Fruit fly (Drosophila melanogaster): Measurements from ENCODE around the gene Eig71Ee.

The Eig71Ee gene

DNA sequence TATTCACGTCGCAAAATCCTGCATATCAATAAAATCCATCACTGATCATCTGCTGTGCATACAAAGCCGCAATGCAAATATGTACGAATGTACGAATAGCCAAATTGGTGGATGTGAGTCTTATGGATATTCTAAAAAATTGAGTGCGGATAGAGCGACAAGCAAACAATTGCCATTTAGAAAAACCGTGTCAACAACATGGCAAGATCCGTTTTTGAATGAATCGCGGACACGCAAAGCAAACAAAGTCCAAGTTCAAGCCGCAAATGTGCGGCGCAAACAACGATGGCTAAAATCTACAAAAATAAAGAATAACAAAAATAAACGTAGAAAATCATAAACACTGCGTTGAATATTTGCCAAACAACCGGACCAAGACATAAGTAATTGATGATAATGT is 33.7 kb upstream of the Eig71Ee start (continued):
- TF ChIP-seq CG6254 (GFP tag; optimal IDR thresholded peaks at IDR 0.05): no peak
- TF ChIP-seq grau (tag; optimal IDR thresholded peaks at IDR 0.05): no peak
- TF ChIP-seq Ssrp (tag; optimal IDR thresholded peaks at IDR 0.05): no peak
- peak; percentile 27; the same call in 1 of the 3 replicates for TF ChIP-seq dysf (GFP tag; IDR thresholded peaks at IDR 0.05)
- TF ChIP-seq her (GFP tag; optimal IDR thresholded peaks at IDR 0.05): peak; percentile 24
- TF ChIP-seq CG7963 (GFP tag; IDR thresholded peaks at IDR 0.05; ENCODE audit: partially characterized antibody): no peak
- peak; percentile 18 for TF ChIP-seq CG17385 (GFP tag; optimal IDR thresholded peaks at IDR 0.05)
- peak; percentile 1 for TF ChIP-seq CG18599 (GFP tag; optimal IDR thresholded peaks at IDR 0.05)
- peak; percentile 18 for TF ChIP-seq pho (GFP tag; optimal IDR thresholded peaks at IDR 0.05)
- TF ChIP-seq Fer1 (GFP tag; optimal IDR thresholded peaks at IDR 0.05): peak; percentile 8
- peak; percentile 37 for TF ChIP-seq Hmr (GFP tag; optimal IDR thresholded peaks at IDR 0.05)
- TF ChIP-seq tup (GFP tag; optimal IDR thresholded peaks at IDR 0.05): no peak
- TF ChIP-seq CG2678 (tag; optimal IDR thresholded peaks at IDR 0.05): peak; percentile 26
- peak; percentile 50 for TF ChIP-seq fd102C (GFP tag; optimal IDR thresholded peaks at IDR 0.05)
- no peak for TF ChIP-seq CG17186 (GFP tag; optimal IDR thresholded peaks at IDR 0.05)
- TF ChIP-seq CG14014 (GFP tag; IDR thresholded peaks at IDR 0.05): peak; percentile 61; the same call in 1 of the 2 replicates
- TF ChIP-seq CrebB (tag; optimal IDR thresholded peaks at IDR 0.05): peak; percentile 28
- no peak for TF ChIP-seq scrt (GFP tag; optimal IDR thresholded peaks at IDR 0.05)
- peak; percentile 32; the same call in 1 of the 3 replicates for TF ChIP-seq ci (GFP tag; IDR thresholded peaks at IDR 0.05)
- no peak for TF ChIP-seq Ptx1 (GFP tag; IDR thresholded peaks at IDR 0.05)
- TF ChIP-seq dpn (GFP tag; optimal IDR thresholded peaks at IDR 0.05): peak in 1 of 2 experiments; percentile 7
- no peak for TF ChIP-seq Nf-YA (GFP tag; IDR thresholded peaks at IDR 0.05)
- TF ChIP-seq ATbp (GFP tag; optimal IDR thresholded peaks at IDR 0.05): no peak
- TF ChIP-seq CG12219 (GFP tag; optimal IDR thresholded peaks at IDR 0.05): no peak
- no peak for TF ChIP-seq Poxn (GFP tag; IDR thresholded peaks at IDR 0.05)
- TF ChIP-seq pan (optimal IDR thresholded peaks at IDR 0.05): no peak
- no peak for TF ChIP-seq pan (GFP tag; optimal IDR thresholded peaks at IDR 0.05 in 1 of 2, IDR thresholded peaks at IDR 0.05 in 1 of 2)
- TF ChIP-seq TFAM (GFP tag; optimal IDR thresholded peaks at IDR 0.05): no peak
- TF ChIP-seq CG6791 (GFP tag; IDR thresholded peaks at IDR 0.05; ENCODE audit: partially characterized antibody): no peak
- peak; percentile 54; the same call in 1 of the 3 replicates for TF ChIP-seq so (GFP tag; IDR thresholded peaks at IDR 0.05)
- peak; percentile 35 for TF ChIP-seq Meics (GFP tag; optimal IDR thresholded peaks at IDR 0.05)
- peak; percentile 49 for TF ChIP-seq mirr (GFP tag; optimal IDR thresholded peaks at IDR 0.05)
- TF ChIP-seq CG10209 (GFP tag; optimal IDR thresholded peaks at IDR 0.05): peak; percentile 35
- no peak for TF ChIP-seq CG12104 (GFP tag; optimal IDR thresholded peaks at IDR 0.05)
- peak; percentile 54 for TF ChIP-seq CG13296 (GFP tag; optimal IDR thresholded peaks at IDR 0.05)
- no peak for TF ChIP-seq CG10543 (GFP tag; optimal IDR thresholded peaks at IDR 0.05)
- peak; percentile 20 for TF ChIP-seq CG18619 (GFP tag; optimal IDR thresholded peaks at IDR 0.05)
- TF ChIP-seq CG9797 (GFP tag; optimal IDR thresholded peaks at IDR 0.05): no peak
- TF ChIP-seq CG1529 (GFP tag; optimal IDR thresholded peaks at IDR 0.05): no peak
- TF ChIP-seq jumu (GFP tag; optimal IDR thresholded peaks at IDR 0.05): no peak
- no peak for TF ChIP-seq CG42726 (GFP tag; IDR thresholded peaks at IDR 0.05; ENCODE audit: partially characterized antibody)

DNA sequence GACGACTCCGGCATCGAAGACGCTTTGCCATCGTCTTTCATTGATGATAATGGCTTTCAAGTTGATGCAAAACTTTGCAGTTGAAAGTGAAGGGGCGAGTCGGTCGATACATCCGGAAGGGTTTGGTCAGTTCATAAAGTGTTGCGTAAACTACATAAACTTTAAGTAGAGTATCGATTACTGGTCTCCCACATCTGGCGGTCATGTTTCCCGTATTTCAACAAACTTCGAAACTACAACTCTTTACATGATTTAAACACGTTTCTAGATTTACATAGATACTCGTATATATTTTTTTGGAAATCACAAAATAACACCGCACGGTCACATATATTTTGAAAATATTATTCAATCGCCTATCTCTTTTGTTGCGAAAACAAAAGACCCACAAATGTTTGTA is 32.0 kb upstream of the Eig71Ee start, which contains the start of gene CG34452:
Gene CG34452, minus strand, starts transcription at position 101 of the 400 bp plus-strand sequence.
- no peak for TF ChIP-seq aop (GFP tag; IDR thresholded peaks at IDR 0.05)
- TF ChIP-seq dpn (GFP tag; optimal IDR thresholded peaks at IDR 0.05): no peak
- TF ChIP-seq gt (GFP tag; IDR thresholded peaks at IDR 0.05): no peak
- TF ChIP-seq CG8281 (tag; optimal IDR thresholded peaks at IDR 0.05): no peak
- TF ChIP-seq pb (GFP tag; optimal IDR thresholded peaks at IDR 0.05): no peak
- no peak for TF ChIP-seq CG17912 (GFP tag; optimal IDR thresholded peaks at IDR 0.05)
- TF ChIP-seq Nf-YB (GFP tag; optimal IDR thresholded peaks at IDR 0.05): no peak
- no peak for TF ChIP-seq nerfin-2 (GFP tag; IDR thresholded peaks at IDR 0.05; ENCODE audit: partially characterized antibody)
- TF ChIP-seq CG8290 (GFP tag; optimal IDR thresholded peaks at IDR 0.05): no peak
- TF ChIP-seq CG8290 (tag; optimal IDR thresholded peaks at IDR 0.05): no peak
- TF ChIP-seq CG17802 (tag; optimal IDR thresholded peaks at IDR 0.05): no peak
- no peak for TF ChIP-seq nau (GFP tag; optimal IDR thresholded peaks at IDR 0.05)
- TF ChIP-seq Fer2 (tag; optimal IDR thresholded peaks at IDR 0.05): no peak
- TF ChIP-seq CG7963 (GFP tag; IDR thresholded peaks at IDR 0.05; ENCODE audit: partially characterized antibody): no peak
